Worm (Caenorhabditis elegans) whole organism, early embryonic: ENCODE results near the gene T11G6.5.

ENCODE experiments used
- B0310.2 ChIP-seq: sonication (generic microtip); optimal IDR thresholded peaks from 2 replicates; lab custom pipeline; 2016; ENCODE audit warnings: mild to moderate bottlenecking, missing genetic modification characterization, missing compliant biosample characterization
- F13C5.2 ChIP-seq: sonication (generic microtip); optimal IDR thresholded peaks from 2 replicates; lab custom pipeline; 2017; ENCODE audit warnings: mild to moderate bottlenecking, missing genetic modification characterization, inconsistent platforms, missing compliant biosample characterization
- aly-1 ChIP-seq: sonication (generic microtip); optimal IDR thresholded peaks from 2 replicates; lab custom pipeline; 2016; ENCODE audit warnings: missing genetic modification characterization, missing compliant biosample characterization
- ama-1 ChIP-seq: fragments of 150-350 bp; optimal IDR thresholded peaks from 2 replicates; lab custom pipeline; 2014
- ceh-13 ChIP-seq: fragments of 200-800 bp; sonication (Bioruptor generic); optimal IDR thresholded peaks from 2 replicates; lab custom pipeline; 2018; ENCODE audit warnings: mild to moderate bottlenecking, missing genetic modification characterization, missing compliant biosample characterization
- ceh-36 ChIP-seq: sonication (generic microtip); optimal IDR thresholded peaks from 2 replicates; lab custom pipeline; 2016; ENCODE audit warnings: missing genetic modification characterization, inconsistent platforms, missing compliant biosample characterization
- ets-7 ChIP-seq: sonication (generic microtip); optimal IDR thresholded peaks from 2 replicates; lab custom pipeline; 2016; ENCODE audit warnings: missing genotype, missing genetic modification characterization, missing compliant biosample characterization
- hmg-4 ChIP-seq: fragments of 200-800 bp; sonication (Bioruptor generic); optimal IDR thresholded peaks from 2 replicates; lab custom pipeline; 2018; ENCODE audit warnings: mild to moderate bottlenecking, missing genetic modification characterization, missing compliant biosample characterization

DNA sequence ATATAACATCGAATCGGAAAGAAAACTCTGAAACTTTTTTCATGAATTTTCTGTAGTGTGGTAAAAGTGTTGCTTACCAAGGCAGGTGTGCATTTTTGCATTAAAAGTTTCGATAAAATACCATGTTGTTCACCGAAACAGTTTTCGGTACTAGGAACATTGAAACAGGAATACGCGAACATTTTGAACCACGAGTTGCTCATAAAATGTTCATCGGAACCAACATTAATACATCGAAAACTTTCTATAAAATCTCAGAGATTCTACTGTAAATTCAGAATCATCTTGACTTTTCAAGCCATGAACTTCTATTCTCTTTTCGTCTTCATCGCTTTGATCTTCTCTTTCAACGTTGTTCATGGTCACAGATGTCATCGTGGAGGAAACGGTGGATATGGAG, 37.7 kb upstream of the T11G6.5 start, which contains the start of gene fipr-15:
- TF ChIP-seq ceh-36 (tag; lab: Kevin White, UChicago) (no peak), ama-1 (lab: Kevin White, UChicago) (no peak), hmg-4 (GFP tag; lab: Kevin White, UChicago) (no peak), ceh-13 (GFP tag; lab: Kevin White, UChicago) (no peak), B0310.2 (tag; lab: Kevin White, UChicago) (no peak), aly-1 (tag; lab: Kevin White, UChicago) (no peak), ets-7 (tag; lab: Kevin White, UChicago) (no peak), F13C5.2 (tag; lab: Kevin White, UChicago) (no peak)
